Fruit fly (Drosophila melanogaster): Measurements from ENCODE around the gene ome.
A peak's percentile ranks its signal among the peaks of the same experiment; 100 is the strongest.

Gene ome

dm6 chr3L:14790127-14790589 lies 117.5 kb downstream of the ome start (continued):
- TF ChIP-seq Trl (optimal IDR thresholded peaks at IDR 0.05) = peak in 1 of 2 experiments; percentile 14
- peak; percentile 94 for TF ChIP-seq Trl (GFP tag; optimal IDR thresholded peaks at IDR 0.05)
- TF ChIP-seq Opbp (GFP tag; IDR thresholded peaks at IDR 0.05; ENCODE audit: partially characterized antibody) = peak; percentile 81
- TF ChIP-seq TFAM (GFP tag; optimal IDR thresholded peaks at IDR 0.05) = no peak
- peak; percentile 81 for TF ChIP-seq her (GFP tag; optimal IDR thresholded peaks at IDR 0.05)
- TF ChIP-seq Usf (GFP tag; optimal IDR thresholded peaks at IDR 0.05) = peak; percentile 19
- TF ChIP-seq CG43689 (GFP tag; IDR thresholded peaks at IDR 0.05) = peak; percentile 34; the same call in 1 of the 2 replicates
- TF ChIP-seq Ada2b (GFP tag; IDR thresholded peaks at IDR 0.05) = no peak
- peak; percentile 77; the same call in 1 of the 2 replicates for TF ChIP-seq ranshi (GFP tag; IDR thresholded peaks at IDR 0.05)
- TF ChIP-seq Camta (GFP tag; optimal IDR thresholded peaks at IDR 0.05) = peak; percentile 88
- no peak for TF ChIP-seq Deaf1 (tag; optimal IDR thresholded peaks at IDR 0.05)
- TF ChIP-seq CG6272 (GFP tag; IDR thresholded peaks at IDR 0.05) = peak; percentile 77; the same call in 1 of the 2 replicates
- TF ChIP-seq CG15479 (GFP tag; optimal IDR thresholded peaks at IDR 0.05) = peak; percentile 76
- TF ChIP-seq C15 (GFP tag; IDR thresholded peaks at IDR 0.05) = no peak
- TF ChIP-seq hkb (optimal IDR thresholded peaks at IDR 0.05) = peak; percentile 47
- peak; percentile 69 for TF ChIP-seq hkb (GFP tag; IDR thresholded peaks at IDR 0.05)
- peak; percentile 84 for TF ChIP-seq CG31388 (GFP tag; optimal IDR thresholded peaks at IDR 0.05)
- TF ChIP-seq Hr51 (GFP tag; optimal IDR thresholded peaks at IDR 0.05) = peak in 1 of 2 experiments; percentile 81
- peak; percentile 38 for TF ChIP-seq fd3F (GFP tag; optimal IDR thresholded peaks at IDR 0.05)
- no peak for TF ChIP-seq Doc2 (GFP tag; IDR thresholded peaks at IDR 0.05)
- TF ChIP-seq CG2120 (GFP tag; optimal IDR thresholded peaks at IDR 0.05) = peak; percentile 91
- TF ChIP-seq CG1024 (GFP tag; IDR thresholded peaks at IDR 0.05) = 0 out of 2 replicates have a peak, but pooled peaks have one; percentile 27
- no peak for TF ChIP-seq Hr78 (GFP tag; optimal IDR thresholded peaks at IDR 0.05)
- TF ChIP-seq otp (GFP tag; IDR thresholded peaks at IDR 0.05) = peak; percentile 64; the same call in 1 of the 3 replicates
- no peak for TF ChIP-seq pan (optimal IDR thresholded peaks at IDR 0.05)
- peak in 1 of 2 experiments; percentile 67 for TF ChIP-seq pan (GFP tag; optimal IDR thresholded peaks at IDR 0.05 in 1 of 2, IDR thresholded peaks at IDR 0.05 in 1 of 2)
- peak; percentile 63 for TF ChIP-seq Hr3 (GFP tag; optimal IDR thresholded peaks at IDR 0.05)
- peak; percentile 45 for TF ChIP-seq CoRest (tag; optimal IDR thresholded peaks at IDR 0.05)
- TF ChIP-seq chif (GFP tag; optimal IDR thresholded peaks at IDR 0.05) = peak; percentile 75 to 81
- TF ChIP-seq Rfx (GFP tag; IDR thresholded peaks at IDR 0.05) = peak; percentile 85
- TF ChIP-seq gcm2 (GFP tag; optimal IDR thresholded peaks at IDR 0.05) = peak; percentile 47
- TF ChIP-seq hth (optimal IDR thresholded peaks at IDR 0.05) = no peak
- peak; percentile 59 for TF ChIP-seq sna (GFP tag; IDR thresholded peaks at IDR 0.05; ENCODE audit: partially characterized antibody)
- TF ChIP-seq CG4707 (GFP tag; optimal IDR thresholded peaks at IDR 0.05) = no peak
- peak; percentile 59 for TF ChIP-seq MTF-1 (GFP tag; optimal IDR thresholded peaks at IDR 0.05; ENCODE audit: borderline replicate concordance)
- TF ChIP-seq Pdp1 (GFP tag; optimal IDR thresholded peaks at IDR 0.05) = peak; percentile 63 to 89
- peak; percentile 50; the same call in 1 of the 2 replicates for TF ChIP-seq gt (GFP tag; IDR thresholded peaks at IDR 0.05)
- no peak for TF ChIP-seq cad (GFP tag; optimal IDR thresholded peaks at IDR 0.05)
- TF ChIP-seq amos (GFP tag; IDR thresholded peaks at IDR 0.05; ENCODE audit: partially characterized antibody) = peak; percentile 78
- no peak for TF ChIP-seq grn (GFP tag; optimal IDR thresholded peaks at IDR 0.05)
- peak; percentile 75 for TF ChIP-seq ssp (GFP tag; IDR thresholded peaks at IDR 0.05)
- peak; percentile 45; the same call in 1 of the 2 replicates for TF ChIP-seq ham (GFP tag; IDR thresholded peaks at IDR 0.05)
- no peak for TF ChIP-seq Hand (GFP tag; optimal IDR thresholded peaks at IDR 0.05)
- TF ChIP-seq nmo (GFP tag; optimal IDR thresholded peaks at IDR 0.05) = peak; percentile 77
- no peak for TF ChIP-seq CG4360 (GFP tag; IDR thresholded peaks at IDR 0.05)
- TF ChIP-seq Kr (GFP tag; optimal IDR thresholded peaks at IDR 0.05) = no peak
- TF ChIP-seq CG14860 (GFP tag; IDR thresholded peaks at IDR 0.05; ENCODE audit: partially characterized antibody) = peak; percentile 76
- TF ChIP-seq crp (GFP tag; optimal IDR thresholded peaks at IDR 0.05) = peak in 1 of 2 experiments; percentile 58
- TF ChIP-seq CG5953 (GFP tag; IDR thresholded peaks at IDR 0.05) = no peak
- peak; percentile 80 for TF ChIP-seq eyg (GFP tag; optimal IDR thresholded peaks at IDR 0.05)
- peak; percentile 77 for TF ChIP-seq Hmr (GFP tag; optimal IDR thresholded peaks at IDR 0.05)

Measured in whole organism, embryonic.